Fruit fly (Drosophila melanogaster) whole organism, embryonic: ENCODE measurements around the gene CG6163.

Experiments used
- Ada2b ChIP-seq: fragments of 200-800 bp; sonication (Bioruptor generic); IDR thresholded peaks from 2 replicates; pipeline ENCODE4 v1.3.6; 2022; ENCODE audit warnings: missing biosample characterization, missing genetic modification characterization
- Atf6 ChIP-seq: fragments of 200-800 bp; sonication (Bioruptor generic); IDR thresholded peaks from 2 replicates; pipeline ENCODE4 v1.3.6; 2022; ENCODE audit warnings: missing biosample characterization, missing genetic modification characterization
- Bteb2 ChIP-seq: fragments of 200-800 bp; sonication (Bioruptor generic); optimal IDR thresholded peaks from 2 replicates; lab custom pipeline; 2016; ENCODE audit warnings: missing biosample characterization, missing genetic modification characterization
- CG12155 ChIP-seq: fragments of 200-800 bp; sonication (Bioruptor generic); optimal IDR thresholded peaks from 3 replicates; lab custom pipeline; 2016; ENCODE audit warnings: missing biosample characterization, missing genetic modification characterization
- CG13775 ChIP-seq: fragments of 200-800 bp; sonication (Bioruptor generic); optimal IDR thresholded peaks from 3 replicates; lab custom pipeline; 2017; ENCODE audit warnings: missing biosample characterization, mild to moderate bottlenecking, missing genetic modification characterization
- CG1602 ChIP-seq: fragments of 200-800 bp; sonication (Bioruptor generic); optimal IDR thresholded peaks from 3 replicates; lab custom pipeline; 2016; ENCODE audit warnings: missing biosample characterization, missing genetic modification characterization
- CG16779 ChIP-seq: fragments of 200-800 bp; sonication (Bioruptor generic); IDR thresholded peaks from 2 replicates; pipeline ENCODE4 v1.3.6; 2022; ENCODE audit warnings: missing biosample characterization, missing genetic modification characterization
- CG16813 ChIP-seq: fragments of 200-800 bp; sonication (Bioruptor generic); IDR thresholded peaks from 3 replicates; pipeline ENCODE4 v1.3.6; 2022; ENCODE audit warnings: missing biosample characterization, missing genetic modification characterization; ENCODE audit not compliant: partially characterized antibody
- CG18262 ChIP-seq: fragments of 200-800 bp; optimal IDR thresholded peaks from 3 replicates; lab custom pipeline; 2019; ENCODE audit warnings: missing biosample characterization, mild to moderate bottlenecking, missing genetic modification characterization, moderate library complexity
- CG18599 ChIP-seq: fragments of 200-800 bp; sonication (Bioruptor generic); optimal IDR thresholded peaks from 3 replicates; lab custom pipeline; 2017; ENCODE audit warnings: missing biosample characterization, missing genetic modification characterization, mild to moderate bottlenecking, moderate library complexity, missing genetic modification reagents
- CG2875 ChIP-seq: fragments of 200-800 bp; sonication (Bioruptor generic); optimal IDR thresholded peaks from 2 replicates; lab custom pipeline; 2017; ENCODE audit warnings: missing biosample characterization, mild to moderate bottlenecking, missing genetic modification characterization, missing genetic modification reagents
- CG30431 ChIP-seq: fragments of 200-800 bp; sonication (Bioruptor generic); optimal IDR thresholded peaks from 2 replicates; lab custom pipeline; 2017; ENCODE audit warnings: missing biosample characterization, missing genetic modification characterization
- CG32767 ChIP-seq: fragments of 200-800 bp; sonication (Bioruptor generic); IDR thresholded peaks from 2 replicates; pipeline ENCODE4 v1.3.6; 2022; ENCODE audit warnings: missing biosample characterization, missing genetic modification characterization
- CG3281 ChIP-seq: fragments of 200-800 bp; sonication (Bioruptor generic); optimal IDR thresholded peaks from 3 replicates; lab custom pipeline; 2017; ENCODE audit warnings: missing biosample characterization, mild to moderate bottlenecking, missing genetic modification characterization
- CG3407 ChIP-seq: fragments of 200-800 bp; sonication (Bioruptor generic); optimal IDR thresholded peaks from 2 replicates; lab custom pipeline; 2018; ENCODE audit warnings: missing biosample characterization, mild to moderate bottlenecking, missing genetic modification characterization
- CG6689 ChIP-seq: fragments of 200-800 bp; sonication (Bioruptor generic); IDR thresholded peaks from 2 replicates; pipeline ENCODE4 v1.3.6; 2022; ENCODE audit warnings: missing biosample characterization, missing genetic modification characterization
- D ChIP-seq, 2 experiments: fragments of 200-800 bp in 1 of 2; fragments of >200 bp in 1 of 2; sonication (Bioruptor generic) in 1 of 2; optimal IDR thresholded peaks; 2 replicates in 1 of 2; 3 replicates in 1 of 2; lab custom pipeline; 2017; ENCODE audit warnings: mild to moderate bottlenecking in 1 of 2, missing biosample characterization in 1 of 2, missing genetic modification characterization in 1 of 2, missing genetic modification reagents in 1 of 2
- E2f1 ChIP-seq: fragments of 200-800 bp; sonication (Bioruptor generic); IDR thresholded peaks from 2 replicates; pipeline ENCODE4 v1.3.6; 2022; ENCODE audit warnings: missing biosample characterization, missing genetic modification characterization
- Gug ChIP-seq: fragments of 200-800 bp; sonication (Bioruptor generic); IDR thresholded peaks from 4 replicates; pipeline ENCODE4 v1.3.6; 2022; ENCODE audit warnings: missing biosample characterization, missing genetic modification characterization
- Hr51 ChIP-seq, 2 experiments: fragments of 200-800 bp; sonication (Bioruptor generic); optimal IDR thresholded peaks; 2 replicates in 1 of 2; 3 replicates in 1 of 2; lab custom pipeline; 2016 to 2018; ENCODE audit warnings: missing biosample characterization in 2 of 2, missing genetic modification characterization in 2 of 2, mild to moderate bottlenecking in 1 of 2, moderate library complexity in 1 of 2
- Hsf ChIP-seq: fragments of 200-800 bp; sonication (Bioruptor generic); optimal IDR thresholded peaks from 3 replicates; lab custom pipeline; 2016; ENCODE audit warnings: missing biosample characterization, missing genetic modification characterization
- NK7.1 ChIP-seq: fragments of 200-800 bp; sonication (Bioruptor generic); optimal IDR thresholded peaks from 3 replicates; lab custom pipeline; 2016; ENCODE audit warnings: missing biosample characterization, missing genetic modification characterization
- Nf-YB ChIP-seq: fragments of 200-800 bp; sonication (Bioruptor generic); optimal IDR thresholded peaks from 3 replicates; lab custom pipeline; 2019; ENCODE audit warnings: missing biosample characterization, mild to moderate bottlenecking, missing genetic modification characterization, moderate library complexity
- Xbp1 ChIP-seq: fragments of 200-800 bp; sonication (Bioruptor generic); optimal IDR thresholded peaks from 3 replicates; lab custom pipeline; 2016; ENCODE audit warnings: missing biosample characterization, mild to moderate bottlenecking, missing genetic modification characterization
- al ChIP-seq: fragments of 200-800 bp; sonication (Bioruptor generic); IDR thresholded peaks from 2 replicates; pipeline ENCODE4 v1.3.6; 2022; ENCODE audit warnings: missing biosample characterization, missing genetic modification characterization
- ara ChIP-seq: fragments of 200-800 bp; sonication (Bioruptor generic); IDR thresholded peaks from 2 replicates; pipeline ENCODE4 v1.3.6; 2022; ENCODE audit warnings: missing biosample characterization, missing genetic modification characterization
- bcd ChIP-seq: fragments of 200-800 bp; sonication (Bioruptor generic); optimal IDR thresholded peaks from 2 replicates; lab custom pipeline; 2017; ENCODE audit warnings: missing biosample characterization, mild to moderate bottlenecking, missing genetic modification characterization
- caup ChIP-seq: fragments of 200-800 bp; sonication (Bioruptor generic); optimal IDR thresholded peaks from 3 replicates; lab custom pipeline; 2017; ENCODE audit warnings: missing biosample characterization, mild to moderate bottlenecking, missing genetic modification characterization, moderate library complexity; ENCODE audit not compliant: severe bottlenecking
- dmrt11E ChIP-seq: fragments of 200-800 bp; sonication (Bioruptor generic); optimal IDR thresholded peaks from 3 replicates; lab custom pipeline; 2018; ENCODE audit warnings: missing biosample characterization, mild to moderate bottlenecking, missing genetic modification characterization, moderate library complexity
- dmrt99B ChIP-seq: fragments of 200-800 bp; sonication (Bioruptor generic); optimal IDR thresholded peaks from 2 replicates; lab custom pipeline; 2018; ENCODE audit warnings: missing biosample characterization, mild to moderate bottlenecking, missing genetic modification characterization, moderate library complexity
- ewg ChIP-seq: fragments of 200-800 bp; sonication (Bioruptor generic); optimal IDR thresholded peaks from 3 replicates; lab custom pipeline; 2017; ENCODE audit warnings: mild to moderate bottlenecking, missing biosample characterization, missing genetic modification reagents, missing genetic modification characterization
- fd96Cb ChIP-seq: fragments of 200-800 bp; sonication (Bioruptor generic); optimal IDR thresholded peaks from 2 replicates; lab custom pipeline; 2018; ENCODE audit warnings: missing biosample characterization, mild to moderate bottlenecking, missing genetic modification characterization, moderate library complexity
- gem ChIP-seq: fragments of 200-800 bp; sonication (Bioruptor generic); optimal IDR thresholded peaks from 2 replicates; lab custom pipeline; 2019; ENCODE audit warnings: missing biosample characterization, mild to moderate bottlenecking, missing genetic modification characterization, moderate library complexity
- grau ChIP-seq: fragments of 200-800 bp; optimal IDR thresholded peaks from 3 replicates; lab custom pipeline; 2019; ENCODE audit warnings: missing biosample characterization, mild to moderate bottlenecking, missing genetic modification characterization, moderate library complexity
- hkb ChIP-seq, 2 experiments: fragments of 200-800 bp in 1 of 2; fragments of >200 bp in 1 of 2; sonication (Bioruptor generic) in 1 of 2; IDR thresholded peaks in 1 of 2; optimal IDR thresholded peaks in 1 of 2; 2 replicates each; pipeline versions ENCODE4 v1.3.6 to Lab custom; 2017 to 2022; ENCODE audit warnings: missing biosample characterization in 1 of 2, missing genetic modification characterization in 1 of 2
- jing ChIP-seq: fragments of 200-800 bp; sonication (Bioruptor generic); optimal IDR thresholded peaks from 2 replicates; lab custom pipeline; 2018; ENCODE audit warnings: missing biosample characterization, mild to moderate bottlenecking, missing genetic modification characterization
- lab ChIP-seq: fragments of 200-800 bp; sonication (Bioruptor generic); optimal IDR thresholded peaks from 3 replicates; lab custom pipeline; 2017; ENCODE audit warnings: missing biosample characterization, missing genetic modification characterization, mild to moderate bottlenecking, moderate library complexity, missing genetic modification reagents
- lbe ChIP-seq: fragments of 200-800 bp; sonication (Bioruptor generic); optimal IDR thresholded peaks from 2 replicates; lab custom pipeline; 2016; ENCODE audit warnings: missing biosample characterization, mild to moderate bottlenecking, missing genetic modification characterization
- lilli ChIP-seq: fragments of 200-800 bp; sonication (Bioruptor generic); optimal IDR thresholded peaks from 3 replicates; lab custom pipeline; 2016; ENCODE audit warnings: missing biosample characterization, missing genetic modification characterization
- lmd ChIP-seq: fragments of 200-800 bp; sonication (Bioruptor generic); IDR thresholded peaks from 2 replicates; pipeline ENCODE4 v1.3.6; 2022; ENCODE audit warnings: missing biosample characterization, missing genetic modification characterization
- nmo ChIP-seq: fragments of 200-800 bp; sonication (Bioruptor generic); optimal IDR thresholded peaks from 2 replicates; lab custom pipeline; 2018; ENCODE audit warnings: missing biosample characterization, mild to moderate bottlenecking, missing genetic modification characterization, moderate library complexity
- pan ChIP-seq, 4 experiments: fragments of >200 bp in 3 of 4; fragments of 200-800 bp in 1 of 4; sonication (Bioruptor generic) in 1 of 4; optimal IDR thresholded peaks in 3 of 4; IDR thresholded peaks in 1 of 4; 2 replicates each; pipeline versions ENCODE4 v1.3.6 to Lab custom; 2017 to 2022; ENCODE audit warnings: missing biosample characterization in 2 of 4, missing genetic modification characterization in 2 of 4, mixed read lengths in 1 of 4
- salm ChIP-seq: fragments of 200-800 bp; sonication (Bioruptor generic); optimal IDR thresholded peaks from 2 replicates; lab custom pipeline; 2018; ENCODE audit warnings: missing biosample characterization, mild to moderate bottlenecking, missing genetic modification characterization
- sna ChIP-seq: fragments of 200-800 bp; sonication (Bioruptor generic); IDR thresholded peaks from 2 replicates; pipeline ENCODE4 v1.3.6; 2022; ENCODE audit warnings: missing biosample characterization, missing genetic modification characterization; ENCODE audit not compliant: partially characterized antibody
- tgo ChIP-seq: fragments of 200-800 bp; sonication (Bioruptor generic); IDR thresholded peaks from 3 replicates; pipeline ENCODE4 v1.3.6; 2022; ENCODE audit warnings: missing biosample characterization, missing genetic modification characterization
- unpg ChIP-seq: fragments of 200-800 bp; sonication (Bioruptor generic); optimal IDR thresholded peaks from 3 replicates; lab custom pipeline; 2018; ENCODE audit warnings: missing biosample characterization, mild to moderate bottlenecking, missing genetic modification characterization, moderate library complexity

The CG6163 gene

DNA sequence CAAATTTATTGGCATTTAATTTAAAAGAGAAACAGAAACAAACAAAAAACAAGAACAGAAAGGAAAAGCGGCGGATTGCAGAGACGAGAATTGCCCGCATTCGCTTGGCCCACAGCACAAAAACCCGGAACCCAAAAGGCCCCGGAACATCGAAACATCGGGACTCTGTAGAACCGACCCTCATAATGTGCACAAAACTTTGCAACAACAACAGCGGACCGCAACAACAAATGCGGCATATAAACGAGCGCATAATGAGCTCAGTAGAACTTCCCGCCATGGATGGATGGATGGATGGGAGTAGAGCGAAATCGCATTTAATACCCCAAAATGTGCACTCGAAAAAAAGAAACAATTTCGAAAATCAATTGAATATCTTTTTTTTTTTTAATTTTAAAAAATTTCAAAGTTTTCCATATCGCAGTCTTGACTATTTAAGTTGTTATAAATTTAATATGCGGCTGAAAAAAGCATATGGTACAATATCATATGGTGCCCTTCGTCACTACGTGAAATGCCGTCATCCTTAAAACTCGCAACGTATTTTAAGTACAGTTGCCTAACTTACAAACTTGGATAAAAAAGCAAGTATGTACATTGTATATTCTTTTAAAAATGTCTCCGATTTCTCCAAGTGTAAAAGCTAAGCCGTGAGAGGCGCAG, 28.5 kb downstream of the CG6163 start (continued):
- TF ChIP-seq CG30431 (GFP tag; lab: Kevin White, UChicago) (peak; percentile 16), salm (no peak), tgo (GFP tag; lab: Robert Waterston, UW) (0 out of 3 replicates have a peak, but pooled peaks have one; percentile 13), CG32767 (GFP tag; lab: Robert Waterston, UW) (peak; percentile 21; the same call in 1 of the 2 replicates), NK7.1 (GFP tag; lab: Kevin White, UChicago) (no peak), Hr51 (GFP tag; optimal IDR thresholded peaks at IDR 0.05; lab: Kevin White, UChicago) (peak in 1 of 2 experiments; percentile 52), Xbp1 (peak; percentile 57), CG2875 (peak; percentile 49), CG13775 (GFP tag; lab: Kevin White, UChicago) (peak; percentile 53), CG3407 (GFP tag; lab: Kevin White, UChicago) (peak; percentile 1), Hsf (GFP tag; lab: Kevin White, UChicago) (peak; percentile 23), jing (no peak), al (GFP tag; lab: Robert Waterston, UW) (no peak), dmrt11E (tag; lab: Kevin White, UChicago) (peak; percentile 56), dmrt99B (tag; lab: Kevin White, UChicago) (peak; percentile 27), gem (tag; lab: Kevin White, UChicago) (peak; percentile 70), D (optimal IDR thresholded peaks at IDR 0.05; lab: Kevin White, UChicago) (no peak), D (GFP tag; optimal IDR thresholded peaks at IDR 0.05; lab: Kevin White, UChicago) (no peak), CG16813 (no peak), ara (GFP tag; lab: Robert Waterston, UW) (no peak), nmo (GFP tag; lab: Kevin White, UChicago) (peak; percentile 17), CG1602 (GFP tag; lab: Kevin White, UChicago) (peak; percentile 37), bcd (GFP tag; lab: Kevin White, UChicago) (peak; percentile 62), lilli (GFP tag; lab: Kevin White, UChicago) (peak; percentile 36), unpg (GFP tag; lab: Kevin White, UChicago) (peak; percentile 37), Bteb2 (GFP tag; lab: Kevin White, UChicago) (no peak), lmd (GFP tag; lab: Robert Waterston, UW) (peak; percentile 49; the same call in 1 of the 2 replicates), E2f1 (GFP tag; lab: Robert Waterston, UW) (peak; percentile 38), CG6689 (GFP tag; lab: Robert Waterston, UW) (peak; percentile 54), Atf6 (peak; percentile 26; the same call in 1 of the 2 replicates), CG16779 (GFP tag; lab: Robert Waterston, UW) (no peak), CG18599 (GFP tag; lab: Kevin White, UChicago) (no peak), Nf-YB (GFP tag; lab: Kevin White, UChicago) (peak; percentile 26), sna (GFP tag; lab: Robert Waterston, UW) (no peak), CG12155 (GFP tag; lab: Kevin White, UChicago) (peak; percentile 0), hkb (optimal IDR thresholded peaks at IDR 0.05; lab: Kevin White, UChicago) (no peak), hkb (GFP tag; IDR thresholded peaks at IDR 0.05; lab: Robert Waterston, UW) (peak; percentile 44), grau (tag; lab: Kevin White, UChicago) (peak; percentile 49), lbe (peak; percentile 5), caup (GFP tag; lab: Kevin White, UChicago) (peak; percentile 25), Ada2b (GFP tag; lab: Robert Waterston, UW) (peak; percentile 16; the same call in 1 of the 2 replicates), CG18262 (peak; percentile 58), lab (GFP tag; lab: Kevin White, UChicago) (peak; percentile 38), CG3281 (GFP tag; lab: Kevin White, UChicago) (peak; percentile 3), Gug (GFP tag; lab: Robert Waterston, UW) (peak; percentile 26; the same call in 1 of the 4 replicates), fd96Cb (tag; lab: Kevin White, UChicago) (peak; percentile 33), ewg (GFP tag; lab: Kevin White, UChicago) (peak; percentile 27), pan (optimal IDR thresholded peaks at IDR 0.05; lab: Kevin White, UChicago) (no peak), pan (GFP tag; optimal IDR thresholded peaks at IDR 0.05 in 1 of 2, IDR thresholded peaks at IDR 0.05 in 1 of 2) (peak in 1 of 2 experiments; percentile 11)
